Worm (Caenorhabditis elegans) whole organism, L1 larva: Measurements from ENCODE around the gene paf-2.

Experiments
- C04F5.9 ChIP-seq: sonication (generic microtip); optimal IDR thresholded peaks from 2 replicates; lab custom pipeline; 2016; ENCODE audit warnings: missing genetic modification characterization, missing compliant biosample characterization
- F16B12.6 ChIP-seq: fragments of 150-350 bp; optimal IDR thresholded peaks from 2 replicates; lab custom pipeline; 2014; ENCODE audit warnings: missing biosample characterization, missing genetic modification characterization
- ama-1 ChIP-seq: fragments of 150-350 bp; optimal IDR thresholded peaks from 2 replicates; lab custom pipeline; 2014
- blmp-1 ChIP-seq: fragments of 150-350 bp; optimal IDR thresholded peaks from 2 replicates; lab custom pipeline; 2014; ENCODE audit warnings: missing biosample characterization, missing genetic modification characterization
- ceh-82 ChIP-seq, 3 experiments: fragments of 150-350 bp in 1 of 3; sonication (generic microtip) in 2 of 3; optimal IDR thresholded peaks; 2 replicates each; lab custom pipeline; 2014 to 2017; ENCODE audit warnings: missing biosample characterization in 3 of 3, missing genetic modification characterization in 3 of 3
- ceh-88 ChIP-seq: fragments of 200-800 bp; sonication (Bioruptor generic); IDR thresholded peaks from 2 replicates; pipeline ENCODE4 v1.3.6; 2022; ENCODE audit warnings: missing genetic modification characterization, missing compliant biosample characterization
- dsc-1 ChIP-seq: sonication (generic microtip); optimal IDR thresholded peaks from 2 replicates; lab custom pipeline; 2016; ENCODE audit warnings: mild to moderate bottlenecking, missing genetic modification characterization, missing compliant biosample characterization
- efl-3 ChIP-seq: fragments of 200-800 bp; sonication (Bioruptor generic); optimal IDR thresholded peaks from 2 replicates; lab custom pipeline; 2018; ENCODE audit warnings: mild to moderate bottlenecking, missing genetic modification characterization, missing compliant biosample characterization
- egl-13 ChIP-seq: sonication (generic microtip); optimal IDR thresholded peaks from 2 replicates; lab custom pipeline; 2016; ENCODE audit warnings: missing genotype, missing genetic modification reagents, missing genetic modification characterization, missing compliant biosample characterization
- egl-27 ChIP-seq, 2 experiments: fragments of 150-350 bp in 1 of 2; sonication (generic microtip); optimal IDR thresholded peaks; 3 replicates each; lab custom pipeline; 2017 to 2018; ENCODE audit warnings: missing biosample characterization in 2 of 2, missing genetic modification characterization in 2 of 2, missing genetic modification reagents in 2 of 2
- elt-2 ChIP-seq: sonication (generic microtip); optimal IDR thresholded peaks from 2 replicates; lab custom pipeline; 2016; ENCODE audit warnings: missing genetic modification characterization, mild to moderate bottlenecking, inconsistent platforms, missing compliant biosample characterization, missing genetic modification reagents
- elt-3 ChIP-seq, 6 experiments: fragments of 150-350 bp in 1 of 6; sonication (generic microtip); optimal IDR thresholded peaks; 2 replicates each; lab custom pipeline; 2017 to 2018; ENCODE audit warnings: missing biosample characterization in 6 of 6, missing genetic modification characterization in 6 of 6, inconsistent platforms in 1 of 6
- fkh-8 ChIP-seq: sonication (generic microtip); optimal IDR thresholded peaks from 2 replicates; lab custom pipeline; 2016; ENCODE audit warnings: mild to moderate bottlenecking, missing genetic modification characterization, missing compliant biosample characterization
- hlh-17 ChIP-seq: fragments of 200-800 bp; sonication (Bioruptor generic); optimal IDR thresholded peaks from 2 replicates; lab custom pipeline; 2018; ENCODE audit warnings: missing genetic modification characterization, mild to moderate bottlenecking, missing compliant biosample characterization, moderate library complexity, borderline replicate concordance
- hpl-2 ChIP-seq: fragments of 150-350 bp; optimal IDR thresholded peaks from 2 replicates; lab custom pipeline; 2014; ENCODE audit warnings: missing biosample characterization, missing genetic modification reagents, missing genetic modification characterization
- irx-1 ChIP-seq: sonication (generic microtip); optimal IDR thresholded peaks from 2 replicates; lab custom pipeline; 2016; ENCODE audit warnings: missing genetic modification characterization, missing compliant biosample characterization
- isw-1 ChIP-seq: fragments of 200-800 bp; sonication (Bioruptor generic); IDR thresholded peaks from 2 replicates; pipeline ENCODE4 v1.3.6; 2022; ENCODE audit warnings: missing genetic modification characterization, missing compliant biosample characterization
- jun-1 ChIP-seq: fragments of 150-350 bp; optimal IDR thresholded peaks from 2 replicates; lab custom pipeline; 2014; ENCODE audit warnings: missing biosample characterization, missing genetic modification reagents, missing genetic modification characterization
- lin-14 ChIP-seq: fragments of 200-800 bp; sonication (Bioruptor generic); optimal IDR thresholded peaks from 2 replicates; lab custom pipeline; 2018; ENCODE audit warnings: mild to moderate bottlenecking, missing genetic modification characterization, moderate library complexity, missing compliant biosample characterization
- lin-15B ChIP-seq: fragments of 150-350 bp; sonication (generic microtip); optimal IDR thresholded peaks from 3 replicates; lab custom pipeline; 2014; ENCODE audit warnings: missing biosample characterization, missing genetic modification characterization
- lin-35 ChIP-seq, 2 experiments: fragments of 150-350 bp; optimal IDR thresholded peaks; 2 replicates each; lab custom pipeline; 2014; ENCODE audit warnings: missing biosample characterization in 2 of 2, missing genetic modification characterization in 2 of 2, missing genetic modification reagents in 2 of 2
- lin-39 ChIP-seq: fragments of 150-350 bp; optimal IDR thresholded peaks from 2 replicates; lab custom pipeline; 2014; ENCODE audit warnings: missing biosample characterization, missing genetic modification reagents, missing genetic modification characterization
- lsy-2 ChIP-seq, 2 experiments: fragments of 150-350 bp; optimal IDR thresholded peaks; 2 replicates each; lab custom pipeline; 2014; ENCODE audit warnings: missing biosample characterization in 2 of 2, missing genetic modification characterization in 2 of 2
- mab-9 ChIP-seq: fragments of 200-800 bp; sonication (Bioruptor generic); IDR thresholded peaks from 2 replicates; pipeline ENCODE4 v1.3.6; 2022; ENCODE audit warnings: missing genetic modification reagents, missing genetic modification characterization, missing compliant biosample characterization
- mdl-1 ChIP-seq, 2 experiments: fragments of 150-350 bp; optimal IDR thresholded peaks; 2 replicates each; lab custom pipeline; 2014 to 2017; ENCODE audit warnings: missing biosample characterization in 2 of 2, missing genetic modification characterization in 2 of 2, inconsistent platforms in 1 of 2
- nhr-11 ChIP-seq: fragments of 150-350 bp; optimal IDR thresholded peaks from 2 replicates; lab custom pipeline; 2014; ENCODE audit warnings: missing biosample characterization, missing genetic modification characterization
- nhr-12 ChIP-seq: sonication (generic microtip); optimal IDR thresholded peaks from 2 replicates; lab custom pipeline; 2017; ENCODE audit warnings: missing biosample characterization, missing genetic modification characterization
- nhr-19 ChIP-seq: fragments of 200-800 bp; sonication (Bioruptor generic); conservative IDR thresholded peaks from 2 replicates; pipeline ENCODE4 v1.3.6; 2022; ENCODE audit warnings: missing genetic modification characterization, missing compliant biosample characterization
- nhr-20 ChIP-seq: sonication (generic microtip); optimal IDR thresholded peaks from 2 replicates; lab custom pipeline; 2016; ENCODE audit warnings: mild to moderate bottlenecking, missing genetic modification characterization, missing compliant biosample characterization
- nhr-28 ChIP-seq: fragments of 150-350 bp; optimal IDR thresholded peaks from 2 replicates; lab custom pipeline; 2014; ENCODE audit warnings: missing biosample characterization, missing genetic modification characterization
- nhr-47 ChIP-seq: sonication (generic microtip); optimal IDR thresholded peaks from 2 replicates; lab custom pipeline; 2016; ENCODE audit warnings: mild to moderate bottlenecking, missing genetic modification characterization, moderate library complexity, missing compliant biosample characterization
- nhr-71 ChIP-seq: sonication (generic microtip); optimal IDR thresholded peaks from 2 replicates; lab custom pipeline; 2016; ENCODE audit warnings: mild to moderate bottlenecking, missing genetic modification characterization, moderate library complexity, missing compliant biosample characterization
- nhr-77 ChIP-seq: fragments of 150-350 bp; optimal IDR thresholded peaks from 2 replicates; lab custom pipeline; 2014; ENCODE audit warnings: missing biosample characterization, missing genetic modification characterization
- nhr-90 ChIP-seq: sonication (generic microtip); optimal IDR thresholded peaks from 2 replicates; lab custom pipeline; 2016; ENCODE audit warnings: mild to moderate bottlenecking, missing genetic modification characterization, missing compliant biosample characterization; ENCODE audit not compliant: poor library complexity
- pax-3 ChIP-seq: fragments of 200-800 bp; sonication (Bioruptor generic); optimal IDR thresholded peaks from 2 replicates; lab custom pipeline; 2018; ENCODE audit warnings: mild to moderate bottlenecking, missing genetic modification characterization, moderate library complexity, missing compliant biosample characterization
- rnt-1 ChIP-seq: sonication (generic microtip); optimal IDR thresholded peaks from 2 replicates; lab custom pipeline; 2016; ENCODE audit warnings: mild to moderate bottlenecking, missing genetic modification characterization, moderate library complexity, missing compliant biosample characterization
- snpc-4 ChIP-seq: fragments of 150-350 bp; optimal IDR thresholded peaks from 2 replicates; lab custom pipeline; 2014; ENCODE audit warnings: missing biosample characterization, missing genetic modification characterization
- sup-37 ChIP-seq: fragments of 200-800 bp; sonication (Bioruptor generic); optimal IDR thresholded peaks from 2 replicates; lab custom pipeline; 2018; ENCODE audit warnings: mild to moderate bottlenecking, missing genetic modification characterization, missing compliant biosample characterization
- swsn-7 ChIP-seq: sonication (generic microtip); optimal IDR thresholded peaks from 2 replicates; lab custom pipeline; 2016; ENCODE audit warnings: missing genetic modification characterization, missing compliant biosample characterization
- tbx-2 ChIP-seq: sonication (generic microtip); optimal IDR thresholded peaks from 2 replicates; lab custom pipeline; 2016; ENCODE audit warnings: missing genetic modification characterization, missing compliant biosample characterization
- unc-130 ChIP-seq: fragments of 150-350 bp; optimal IDR thresholded peaks from 2 replicates; lab custom pipeline; 2017; ENCODE audit warnings: missing biosample characterization, missing genetic modification characterization, inconsistent platforms
- unc-98 ChIP-seq: fragments of 200-800 bp; sonication (Bioruptor generic); IDR thresholded peaks from 2 replicates; pipeline ENCODE4 v1.3.6; 2022; ENCODE audit warnings: missing genetic modification characterization, missing compliant biosample characterization
- vab-15 ChIP-seq: sonication (generic microtip); optimal IDR thresholded peaks from 2 replicates; lab custom pipeline; 2017; ENCODE audit warnings: missing genotype, mild to moderate bottlenecking, missing genetic modification characterization, missing compliant biosample characterization
- xbp-1 ChIP-seq: sonication (generic microtip); optimal IDR thresholded peaks from 2 replicates; lab custom pipeline; 2016; ENCODE audit warnings: missing genetic modification characterization, missing compliant biosample characterization
- zag-1 ChIP-seq: fragments of 150-350 bp; optimal IDR thresholded peaks from 2 replicates; lab custom pipeline; 2014; ENCODE audit warnings: missing biosample characterization, missing genetic modification characterization

The paf-2 gene

DNA sequence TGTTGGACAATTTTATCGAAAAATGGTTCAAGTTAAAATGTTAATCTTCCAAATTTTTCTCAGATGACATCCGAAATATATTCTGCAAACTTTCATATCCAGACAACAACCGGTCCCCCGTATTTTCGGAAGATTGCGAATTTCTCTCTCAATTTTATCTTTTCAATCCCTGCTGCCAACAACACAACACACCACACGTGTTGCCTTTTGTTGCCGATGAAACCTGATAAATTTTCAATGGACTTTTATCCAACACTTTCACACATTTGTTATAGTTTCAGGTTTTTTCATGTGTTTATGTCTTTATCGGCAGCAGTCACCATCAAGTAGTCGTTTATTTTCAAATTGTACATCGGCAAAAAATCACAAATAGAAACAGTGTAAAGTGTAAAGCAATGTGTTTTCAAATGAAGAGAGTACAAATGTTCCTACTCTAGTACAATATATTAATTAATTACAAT, 51.3 kb downstream of the paf-2 start:
- TF ChIP-seq jun-1 (tag; lab: Kevin White, UChicago) (no peak), lin-15B (no peak), nhr-90 (peak; percentile 55), egl-13 (tag; lab: Kevin White, UChicago) (no peak), nhr-12 (tag; lab: Kevin White, UChicago) (no peak), unc-98 (GFP tag; lab: Robert Waterston, UW) (no peak), F16B12.6 (tag; lab: Kevin White, UChicago) (no peak), rnt-1 (no peak), ama-1 (peak; percentile 89), ceh-82 (tag; optimal IDR thresholded peaks at IDR 0.05; lab: Kevin White, UChicago) (no peak), nhr-28 (tag; lab: Kevin White, UChicago) (no peak), blmp-1 (tag; lab: Kevin White, UChicago) (peak; percentile 56), lin-35 (GFP tag; optimal IDR thresholded peaks at IDR 0.05; lab: Kevin White, UChicago) (peak in 1 of 2 experiments; percentile 49), hlh-17 (GFP tag; lab: Kevin White, UChicago) (no peak), irx-1 (no peak), unc-130 (no peak), lsy-2 (tag; optimal IDR thresholded peaks at IDR 0.05; lab: Kevin White, UChicago) (no peak), elt-2 (tag; lab: Kevin White, UChicago) (peak; percentile 32), zag-1 (tag; lab: Kevin White, UChicago) (no peak), tbx-2 (tag; lab: Kevin White, UChicago) (no peak), ceh-88 (GFP tag; lab: Robert Waterston, UW) (no peak), mdl-1 (tag; optimal IDR thresholded peaks at IDR 0.05; lab: Kevin White, UChicago) (peak in 1 of 2 experiments; percentile 19), swsn-7 (tag; lab: Kevin White, UChicago) (no peak), hpl-2 (no peak), isw-1 (GFP tag; lab: Robert Waterston, UW) (no peak), vab-15 (tag; lab: Kevin White, UChicago) (no peak), nhr-20 (no peak), sup-37 (GFP tag; lab: Kevin White, UChicago) (no peak), nhr-77 (tag; lab: Kevin White, UChicago) (no peak), nhr-11 (tag; lab: Kevin White, UChicago) (no peak), egl-27 (tag; optimal IDR thresholded peaks at IDR 0.05; lab: Kevin White, UChicago) (no peak), fkh-8 (tag; lab: Kevin White, UChicago) (no peak), nhr-19 (0 out of 2 replicates have a peak, but pooled peaks have one; percentile 10), lin-14 (GFP tag; lab: Kevin White, UChicago) (no peak), lin-39 (tag; lab: Kevin White, UChicago) (no peak), xbp-1 (no peak), C04F5.9 (no peak), dsc-1 (tag; lab: Kevin White, UChicago) (no peak), mab-9 (GFP tag; lab: Robert Waterston, UW) (no peak), nhr-71 (tag; lab: Kevin White, UChicago) (no peak), elt-3 (tag; optimal IDR thresholded peaks at IDR 0.05; lab: Kevin White, UChicago) (peak in 1 of 6 experiments; percentile 37), nhr-47 (tag; lab: Kevin White, UChicago) (no peak), snpc-4 (tag; lab: Kevin White, UChicago) (no peak), efl-3 (no peak), pax-3 (tag; lab: Kevin White, UChicago) (no peak)
